Fruit fly (Drosophila melanogaster): ENCODE results near the gene Taf1.

Gene Taf1

dm6 chr3R:6627800-6628199 lies 18.9 kb upstream of the Taf1 start, which contains the start of gene sowi:
Gene sowi (minus strand): TSS chr3R:6627900.
- TF ChIP-seq Met (GFP tag; optimal IDR thresholded peaks at IDR 0.05) (no peak), eg (GFP tag; IDR thresholded peaks at IDR 0.05) (no peak), CG32006 (GFP tag; optimal IDR thresholded peaks at IDR 0.05) (no peak), esn (GFP tag; optimal IDR thresholded peaks at IDR 0.05) (no peak), acj6 (GFP tag; optimal IDR thresholded peaks at IDR 0.05) (no peak), Lpt (GFP tag; optimal IDR thresholded peaks at IDR 0.05) (no peak), CG16779 (tag; optimal IDR thresholded peaks at IDR 0.05) (no peak), Gug (GFP tag; IDR thresholded peaks at IDR 0.05) (no peak), ss (GFP tag; optimal IDR thresholded peaks at IDR 0.05) (no peak), Eip75B (GFP tag; optimal IDR thresholded peaks at IDR 0.05) (no peak), CG15336 (GFP tag; IDR thresholded peaks at IDR 0.05) (no peak), Ets96B (tag; optimal IDR thresholded peaks at IDR 0.05) (no peak)

- no peak for TF ChIP-seq pdm3 (GFP tag; optimal IDR thresholded peaks at IDR 0.05)
- no peak for TF ChIP-seq CG1621 (tag; optimal IDR thresholded peaks at IDR 0.05)
- no peak for TF ChIP-seq CG10669 (GFP tag; optimal IDR thresholded peaks at IDR 0.05)
- no peak for TF ChIP-seq net (GFP tag; optimal IDR thresholded peaks at IDR 0.05)
- TF ChIP-seq achi (GFP tag; optimal IDR thresholded peaks at IDR 0.05), result no peak
- no peak for TF ChIP-seq CG15336 (GFP tag; IDR thresholded peaks at IDR 0.05)
- no peak for TF ChIP-seq Hr4 (GFP tag; optimal IDR thresholded peaks at IDR 0.05)
- no peak for TF ChIP-seq Ets21C (GFP tag; optimal IDR thresholded peaks at IDR 0.05)
- TF ChIP-seq Eip78C (GFP tag), result no peak
- TF ChIP-seq CG3032 (tag; optimal IDR thresholded peaks at IDR 0.05), result no peak
- TF ChIP-seq CG8632 (GFP tag; optimal IDR thresholded peaks at IDR 0.05), result no peak
These were observed 17.5 kb upstream of the Taf1 start, which contains the start of gene CG15177 for dm6 chr3R:6629221-6629620. Gene CG15177 (minus strand): TSS chr3R:6629321.

DNA sequence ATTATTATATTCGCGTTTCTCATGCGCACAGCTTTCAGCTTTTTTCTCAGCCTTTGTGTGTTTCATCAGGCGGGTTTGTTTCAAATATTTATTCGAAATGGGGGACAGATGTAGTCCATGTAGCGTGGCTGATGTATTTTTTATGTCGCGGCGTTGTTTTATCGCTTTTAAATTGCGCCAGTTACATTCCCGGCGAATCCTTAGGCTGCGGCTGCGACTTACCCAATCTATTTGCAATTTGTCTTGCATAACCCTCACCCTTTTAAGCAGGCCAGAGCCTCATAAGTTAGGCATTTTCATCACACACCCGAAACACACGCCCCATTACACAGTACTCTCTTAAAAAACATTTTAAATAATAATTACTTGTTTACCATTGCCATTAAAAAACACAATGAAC lies 16.8 kb upstream of the Taf1 start, which contains the start of gene sunz:
Gene sunz, plus strand, starts transcription at position 301 of the 400 bp plus-strand sequence.
- TF ChIP-seq fd59A (GFP tag; optimal IDR thresholded peaks at IDR 0.05), result no peak
- TF ChIP-seq Sox15 (GFP tag; optimal IDR thresholded peaks at IDR 0.05), result no peak
- TF ChIP-seq lz (GFP tag; optimal IDR thresholded peaks at IDR 0.05), result no peak
- no peak for TF ChIP-seq CG6854 (GFP tag; optimal IDR thresholded peaks at IDR 0.05)
- TF ChIP-seq fkh (GFP tag; optimal IDR thresholded peaks at IDR 0.05), result no peak
- TF ChIP-seq CG6808 (GFP tag; optimal IDR thresholded peaks at IDR 0.05), result no peak
- no peak for TF ChIP-seq CG4318 (GFP tag; optimal IDR thresholded peaks at IDR 0.05)
- TF ChIP-seq ss (GFP tag; optimal IDR thresholded peaks at IDR 0.05), result no peak
- no peak for TF ChIP-seq CG11294 (GFP tag; IDR thresholded peaks at IDR 0.05)
- TF ChIP-seq net (GFP tag; optimal IDR thresholded peaks at IDR 0.05), result no peak
- no peak for TF ChIP-seq Hr4 (GFP tag; optimal IDR thresholded peaks at IDR 0.05)
- TF ChIP-seq vri (GFP tag; optimal IDR thresholded peaks at IDR 0.05), result no peak
- no peak for TF ChIP-seq Eip93F (GFP tag; optimal IDR thresholded peaks at IDR 0.05)

- TF ChIP-seq acj6 (GFP tag; optimal IDR thresholded peaks at IDR 0.05), result no peak
These were observed 5.8 kb upstream of the Taf1 start, which contains the start of gene CG31286 for dm6 chr3R:6640932-6641331. Gene CG31286 (plus strand): TSS chr3R:6641232.

- TF ChIP-seq Sox14 (GFP tag; optimal IDR thresholded peaks at IDR 0.05) (no peak), CG9139 (GFP tag; optimal IDR thresholded peaks at IDR 0.05) (no peak), CG11902 (GFP tag; optimal IDR thresholded peaks at IDR 0.05) (no peak), salr (GFP tag; optimal IDR thresholded peaks at IDR 0.05) (no peak), Gug (GFP tag; IDR thresholded peaks at IDR 0.05) (no peak), eg (GFP tag; IDR thresholded peaks at IDR 0.05) (no peak), CG34406 (GFP tag; optimal IDR thresholded peaks at IDR 0.05) (no peak), CG32006 (GFP tag; optimal IDR thresholded peaks at IDR 0.05) (no peak), Blimp-1 (GFP tag; optimal IDR thresholded peaks at IDR 0.05) (no peak)
These were observed 2.4 kb upstream of the Taf1 start, which contains the start of gene Ass for dm6 chr3R:6644334-6644733. Gene Ass (minus strand): TSS chr3R:6644434.

Data from whole organism, prepupa.